Worm (Caenorhabditis elegans) whole organism, late embryonic: ENCODE measurements around the gene sre-50.

Experiments used
- C08G9.2 ChIP-seq: sonication (generic microtip); optimal IDR thresholded peaks from 2 replicates; lab custom pipeline; 2016; ENCODE audit warnings: mild to moderate bottlenecking, missing genetic modification characterization, moderate library complexity, missing compliant biosample characterization
- C38D4.7 ChIP-seq: fragments of 200-800 bp; sonication (Bioruptor generic); optimal IDR thresholded peaks from 2 replicates; lab custom pipeline; 2018; ENCODE audit warnings: mild to moderate bottlenecking, missing genetic modification characterization, moderate library complexity, missing compliant biosample characterization
- F13H6.1 ChIP-seq: sonication (generic microtip); optimal IDR thresholded peaks from 2 replicates; lab custom pipeline; 2016; ENCODE audit warnings: missing genetic modification characterization, missing compliant biosample characterization
- K02D7.2 ChIP-seq: sonication (generic microtip); optimal IDR thresholded peaks from 2 replicates; lab custom pipeline; 2017; ENCODE audit warnings: mild to moderate bottlenecking, missing genetic modification characterization, missing compliant biosample characterization
- K09A11.1 ChIP-seq: sonication (generic microtip); optimal IDR thresholded peaks from 2 replicates; lab custom pipeline; 2017; ENCODE audit warnings: antibody characterized with exemption, mild to moderate bottlenecking, missing genetic modification characterization, missing compliant biosample characterization; ENCODE audit not compliant: insufficient read depth
- T23F11.4 ChIP-seq: fragments of 200-800 bp; sonication (Bioruptor generic); optimal IDR thresholded peaks from 2 replicates; lab custom pipeline; 2018; ENCODE audit warnings: mild to moderate bottlenecking, missing genetic modification characterization, missing compliant biosample characterization
- ceh-14 ChIP-seq: sonication (generic microtip); optimal IDR thresholded peaks from 2 replicates; lab custom pipeline; 2016; ENCODE audit warnings: missing genotype, missing genetic modification characterization, missing compliant biosample characterization
- ceh-18 ChIP-seq: sonication (generic microtip); optimal IDR thresholded peaks from 2 replicates; lab custom pipeline; 2016; ENCODE audit warnings: missing genetic modification characterization, missing compliant biosample characterization
- ceh-31 ChIP-seq: sonication (generic microtip); optimal IDR thresholded peaks from 2 replicates; lab custom pipeline; 2016; ENCODE audit warnings: missing genetic modification characterization, missing compliant biosample characterization
- ceh-48 ChIP-seq: sonication (generic microtip); optimal IDR thresholded peaks from 2 replicates; lab custom pipeline; 2016; ENCODE audit warnings: missing genetic modification characterization, inconsistent platforms, missing compliant biosample characterization
- che-1 ChIP-seq: sonication (generic microtip); optimal IDR thresholded peaks from 2 replicates; lab custom pipeline; 2016; ENCODE audit warnings: mild to moderate bottlenecking, missing genetic modification characterization, missing compliant biosample characterization
- dmd-4 ChIP-seq: sonication (generic microtip); optimal IDR thresholded peaks from 2 replicates; lab custom pipeline; 2016; ENCODE audit warnings: borderline replicate concordance, missing genetic modification characterization, missing compliant biosample characterization
- dve-1 ChIP-seq: sonication (generic microtip); optimal IDR thresholded peaks from 2 replicates; lab custom pipeline; 2017; ENCODE audit warnings: antibody characterized with exemption, mild to moderate bottlenecking, missing genetic modification characterization, missing compliant biosample characterization
- elt-2 ChIP-seq: sonication (generic microtip); optimal IDR thresholded peaks from 2 replicates; lab custom pipeline; 2016; ENCODE audit warnings: missing genetic modification reagents, missing genetic modification characterization, missing compliant biosample characterization
- ets-4 ChIP-seq: sonication (generic microtip); optimal IDR thresholded peaks from 2 replicates; lab custom pipeline; 2016; ENCODE audit warnings: missing genetic modification characterization, missing compliant biosample characterization
- fkh-10 ChIP-seq: fragments of 150-350 bp; optimal IDR thresholded peaks from 2 replicates; lab custom pipeline; 2014; ENCODE audit warnings: missing biosample characterization, missing genetic modification reagents, missing genetic modification characterization
- hlh-15 ChIP-seq: sonication (generic microtip); optimal IDR thresholded peaks from 2 replicates; lab custom pipeline; 2016; ENCODE audit warnings: missing genetic modification characterization, missing compliant biosample characterization
- hlh-6 ChIP-seq: sonication (generic microtip); optimal IDR thresholded peaks from 2 replicates; lab custom pipeline; 2016; ENCODE audit warnings: missing genotype, missing genetic modification characterization, missing compliant biosample characterization
- hlh-8 ChIP-seq: sonication (generic microtip); optimal IDR thresholded peaks from 2 replicates; lab custom pipeline; 2016; ENCODE audit warnings: missing genotype, missing genetic modification characterization, missing compliant biosample characterization
- lim-6 ChIP-seq: sonication (generic microtip); optimal IDR thresholded peaks from 2 replicates; lab custom pipeline; 2016; ENCODE audit warnings: missing genetic modification characterization, missing compliant biosample characterization
- madf-2 ChIP-seq: sonication (generic microtip); optimal IDR thresholded peaks from 2 replicates; lab custom pipeline; 2017; ENCODE audit warnings: missing genetic modification characterization, missing compliant biosample characterization
- nfya-1 ChIP-seq: sonication (generic microtip); optimal IDR thresholded peaks from 2 replicates; lab custom pipeline; 2017; ENCODE audit warnings: missing genetic modification characterization, mild to moderate bottlenecking, missing compliant biosample characterization, antibody characterized with exemption, moderate library complexity
- nhr-11 ChIP-seq: fragments of 150-350 bp; optimal IDR thresholded peaks from 2 replicates; lab custom pipeline; 2014; ENCODE audit warnings: missing biosample characterization, missing genetic modification characterization
- nhr-232 ChIP-seq: sonication (generic microtip); optimal IDR thresholded peaks from 2 replicates; lab custom pipeline; 2016; ENCODE audit warnings: missing genetic modification characterization, missing compliant biosample characterization
- npax-4 ChIP-seq: sonication (generic microtip); optimal IDR thresholded peaks from 2 replicates; lab custom pipeline; 2016; ENCODE audit warnings: missing genetic modification characterization, missing compliant biosample characterization
- pag-3 ChIP-seq: sonication (generic microtip); optimal IDR thresholded peaks from 2 replicates; lab custom pipeline; 2016; ENCODE audit warnings: missing compliant biosample characterization, missing genetic modification characterization, borderline replicate concordance
- pat-9 ChIP-seq: fragments of 200-800 bp; sonication (Bioruptor generic); optimal IDR thresholded peaks from 2 replicates; lab custom pipeline; 2018; ENCODE audit warnings: mild to moderate bottlenecking, missing genetic modification characterization, moderate library complexity, missing compliant biosample characterization
- pha-2 ChIP-seq: sonication (generic microtip); optimal IDR thresholded peaks from 2 replicates; lab custom pipeline; 2017; ENCODE audit warnings: mild to moderate bottlenecking, missing genetic modification characterization, missing compliant biosample characterization
- pha-4 ChIP-seq: fragments of 150-350 bp; optimal IDR thresholded peaks from 2 replicates; lab custom pipeline; 2018; ENCODE audit warnings: missing biosample characterization, missing genetic modification reagents, missing genetic modification characterization
- pros-1 ChIP-seq: fragments of 150-350 bp; optimal IDR thresholded peaks from 2 replicates; lab custom pipeline; 2014; ENCODE audit warnings: missing biosample characterization, missing genetic modification reagents, missing genetic modification characterization
- ref-2 ChIP-seq: sonication (generic microtip); optimal IDR thresholded peaks from 2 replicates; lab custom pipeline; 2016; ENCODE audit warnings: missing genetic modification characterization, missing compliant biosample characterization
- rnt-1 ChIP-seq: sonication (generic microtip); optimal IDR thresholded peaks from 2 replicates; lab custom pipeline; 2016; ENCODE audit warnings: missing genetic modification characterization, missing compliant biosample characterization
- sdc-2 ChIP-seq: sonication (generic microtip); optimal IDR thresholded peaks from 2 replicates; lab custom pipeline; 2016; ENCODE audit warnings: missing genotype, missing genetic modification characterization, missing compliant biosample characterization
- sox-4 ChIP-seq: sonication (generic microtip); optimal IDR thresholded peaks from 2 replicates; lab custom pipeline; 2017; ENCODE audit warnings: mild to moderate bottlenecking, missing genetic modification characterization, inconsistent platforms, missing compliant biosample characterization
- tbx-7 ChIP-seq: sonication (generic microtip); optimal IDR thresholded peaks from 2 replicates; lab custom pipeline; 2016; ENCODE audit warnings: missing genotype, missing genetic modification characterization, missing compliant biosample characterization
- unc-42 ChIP-seq: sonication (generic microtip); optimal IDR thresholded peaks from 2 replicates; lab custom pipeline; 2016; ENCODE audit warnings: missing genotype, missing genetic modification characterization, missing compliant biosample characterization
- unc-55 ChIP-seq: sonication (generic microtip); optimal IDR thresholded peaks from 2 replicates; lab custom pipeline; 2017; ENCODE audit warnings: missing biosample characterization, missing genetic modification reagents, missing genetic modification characterization
- ztf-16 ChIP-seq: sonication (generic microtip); optimal IDR thresholded peaks from 2 replicates; lab custom pipeline; 2017; ENCODE audit warnings: missing genetic modification characterization, missing compliant biosample characterization

sre-50 gene

ce11 chrII:12266797-12267196 lies 36.5 kb upstream of the sre-50 start:
- TF ChIP-seq elt-2 (tag; lab: Kevin White, UChicago) (peak; percentile 76), pha-4 (tag; lab: Kevin White, UChicago) (no peak), pha-2 (tag; lab: Kevin White, UChicago) (no peak), C08G9.2 (tag; lab: Kevin White, UChicago) (no peak), fkh-10 (GFP tag; lab: Kevin White, UChicago) (no peak), tbx-7 (tag; lab: Kevin White, UChicago) (no peak), che-1 (no peak)

ce11 chrII:12268857-12269256 lies 34.5 kb upstream of the sre-50 start:
- TF ChIP-seq ceh-31 (tag; lab: Kevin White, UChicago) (no peak), rnt-1 (tag; lab: Kevin White, UChicago) (no peak), K02D7.2 (tag; lab: Kevin White, UChicago) (no peak), pat-9 (peak; percentile 36), nhr-11 (tag; lab: Kevin White, UChicago) (no peak), F13H6.1 (no peak), hlh-6 (no peak), unc-42 (no peak), lim-6 (tag; lab: Kevin White, UChicago) (no peak), hlh-15 (tag; lab: Kevin White, UChicago) (no peak), ceh-14 (no peak), pros-1 (tag; lab: Kevin White, UChicago) (no peak), nhr-232 (no peak), madf-2 (no peak), nfya-1 (tag; lab: Kevin White, UChicago) (peak; percentile 52)

ce11 chrII:12274944-12275343 lies 28.4 kb upstream of the sre-50 start, which contains the start of gene Y57A10A.27:
Y57A10A.27 (minus strand) TSS chrII:12275044.
- TF ChIP-seq ceh-48 (no peak), pat-9 (no peak), pag-3 (tag; lab: Kevin White, UChicago) (no peak), ceh-18 (no peak), F13H6.1 (no peak), tbx-7 (tag; lab: Kevin White, UChicago) (no peak), unc-55 (GFP tag; lab: Kevin White, UChicago) (no peak)

ce11 chrII:12278602-12279001 lies 24.7 kb upstream of the sre-50 start:
- TF ChIP-seq K02D7.2 (tag; lab: Kevin White, UChicago) (no peak), dmd-4 (tag; lab: Kevin White, UChicago) (no peak), ets-4 (tag; lab: Kevin White, UChicago) (no peak), ztf-16 (tag; lab: Kevin White, UChicago) (no peak), ceh-48 (no peak), dve-1 (tag; lab: Kevin White, UChicago) (no peak), npax-4 (tag; lab: Kevin White, UChicago) (no peak), pha-4 (tag; lab: Kevin White, UChicago) (no peak), K09A11.1 (no peak), ref-2 (tag; lab: Kevin White, UChicago) (no peak), sdc-2 (tag; lab: Kevin White, UChicago) (no peak), pag-3 (tag; lab: Kevin White, UChicago) (no peak)

- TF ChIP-seq pag-3 (tag; lab: Kevin White, UChicago) (no peak), sox-4 (tag; lab: Kevin White, UChicago) (no peak), pros-1 (tag; lab: Kevin White, UChicago) (no peak), hlh-8 (tag; lab: Kevin White, UChicago) (no peak), unc-42 (peak; percentile 61), dve-1 (tag; lab: Kevin White, UChicago) (no peak), T23F11.4 (GFP tag; lab: Kevin White, UChicago) (no peak), C38D4.7 (GFP tag; lab: Kevin White, UChicago) (no peak), pha-4 (tag; lab: Kevin White, UChicago) (no peak)
- TF ChIP-seq, all 69 proteins: peak for 1
Observed at ce11 chrII:12279259-12279658, 24.1 kb upstream of the sre-50 start, which contains the start of the genes tric-1B.2 and Y57A10A.29. tric-1B.2 (minus strand) TSS chrII:12279387. Y57A10A.29 (plus strand) TSS chrII:12279561.
